Worm (Caenorhabditis elegans): Measurements from ENCODE around the gene flp-13.

The flp-13 gene

DNA sequence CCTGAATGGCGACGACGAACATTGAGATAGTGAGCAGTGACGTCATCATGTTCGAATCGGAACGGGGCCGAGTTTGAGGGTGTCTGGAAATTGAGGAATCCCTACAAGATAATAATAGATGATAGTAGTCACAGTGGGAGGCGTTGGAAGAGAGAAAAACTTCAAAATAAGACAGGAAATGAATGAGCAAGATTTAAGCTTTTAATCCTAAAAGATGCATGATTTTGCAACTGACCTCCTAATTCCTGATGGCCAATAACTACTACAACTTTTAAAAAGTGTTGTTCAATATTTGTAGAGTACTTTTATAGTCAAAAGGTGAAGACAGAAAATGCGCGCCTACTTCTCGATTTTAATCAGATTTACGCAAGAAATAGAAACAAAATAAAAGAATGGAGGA is at the start of gene flp-13:
Gene flp-13, minus strand, starts transcription at position 101 of the 400 bp plus-strand sequence.
- no peak for TF ChIP-seq ham-2 (GFP tag; optimal IDR thresholded peaks at IDR 0.05)
- TF ChIP-seq lin-32 (GFP tag; optimal IDR thresholded peaks at IDR 0.05) = no peak
- no peak for TF ChIP-seq nhr-2 (tag; optimal IDR thresholded peaks at IDR 0.05)
- no peak for TF ChIP-seq tbx-8 (GFP tag; optimal IDR thresholded peaks at IDR 0.05)

DNA sequence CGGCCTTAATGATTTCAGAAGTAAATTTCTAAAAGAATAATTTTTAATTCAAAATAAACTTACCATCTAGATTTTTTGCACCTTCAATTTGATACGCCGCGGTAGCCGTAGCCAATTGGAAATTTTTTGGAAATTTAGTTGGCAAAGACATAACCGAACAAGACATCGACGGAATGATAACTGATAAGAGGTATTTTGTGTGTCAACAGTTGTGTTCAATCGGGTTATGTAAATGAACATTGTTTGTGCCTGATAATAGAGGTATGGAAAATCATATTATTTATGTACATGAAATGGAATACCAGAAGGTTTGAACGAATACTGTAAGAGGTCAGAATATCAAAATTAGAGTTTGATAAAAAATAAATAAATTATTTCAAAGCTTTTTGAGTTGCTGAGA is 49.6 kb upstream of the flp-13 start, which contains the start of gene klo-1:
Gene klo-1, minus strand, starts transcription at position 388 of the 400 bp plus-strand sequence.
- TF ChIP-seq elt-1 (tag; optimal IDR thresholded peaks at IDR 0.05; ENCODE audit: borderline replicate concordance, insufficient read depth) = no peak
- TF ChIP-seq lsy-2 (tag; optimal IDR thresholded peaks at IDR 0.05) = no peak
- no peak for TF ChIP-seq nhr-2 (tag; optimal IDR thresholded peaks at IDR 0.05)
- no peak for TF ChIP-seq mep-1 (tag; optimal IDR thresholded peaks at IDR 0.05)
- no peak for TF ChIP-seq blmp-1 (tag; optimal IDR thresholded peaks at IDR 0.05)
- TF ChIP-seq sptf-1 (tag; optimal IDR thresholded peaks at IDR 0.05) = no peak

DNA sequence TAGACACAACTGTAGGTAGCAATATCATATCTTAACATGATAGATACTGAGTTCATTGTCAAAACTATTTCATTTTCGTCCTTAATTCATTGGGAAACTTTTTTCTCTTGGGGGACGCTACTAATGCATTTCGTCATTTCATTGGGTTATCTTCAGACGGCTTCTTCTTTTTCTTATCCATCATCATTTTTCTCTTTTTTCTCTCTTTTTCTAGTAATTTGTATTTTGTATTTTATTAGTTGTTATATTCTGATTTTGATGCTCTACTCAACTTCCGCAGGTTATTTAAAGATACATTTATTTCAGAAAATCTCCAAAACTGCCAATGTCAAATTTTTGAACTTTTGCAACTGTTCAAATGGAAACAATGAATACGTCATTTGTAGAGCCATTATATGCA is 45.3 kb upstream of the flp-13 start, which contains the start of gene npr-35:
Gene npr-35, plus strand, starts transcription at position 301 of the 400 bp plus-strand sequence.
- no peak for TF ChIP-seq ztf-11 (tag; optimal IDR thresholded peaks at IDR 0.05)
- TF ChIP-seq tbx-8 (GFP tag; optimal IDR thresholded peaks at IDR 0.05) = no peak
- no peak for TF ChIP-seq cnd-1 (tag; optimal IDR thresholded peaks at IDR 0.05)
- no peak for TF ChIP-seq hlh-1 (tag; optimal IDR thresholded peaks at IDR 0.05)
- no peak for TF ChIP-seq mls-2 (tag; optimal IDR thresholded peaks at IDR 0.05)
- TF ChIP-seq lsy-2 (tag; optimal IDR thresholded peaks at IDR 0.05) = no peak
- no peak for TF ChIP-seq lin-13 (tag; optimal IDR thresholded peaks at IDR 0.05)
- TF ChIP-seq blmp-1 (tag; optimal IDR thresholded peaks at IDR 0.05) = no peak
- TF ChIP-seq nhr-2 (tag; optimal IDR thresholded peaks at IDR 0.05) = no peak
- no peak for TF ChIP-seq ceh-43 (GFP tag; optimal IDR thresholded peaks at IDR 0.05)
- no peak for TF ChIP-seq sptf-1 (tag; optimal IDR thresholded peaks at IDR 0.05)
- TF ChIP-seq lin-32 (GFP tag; optimal IDR thresholded peaks at IDR 0.05) = no peak
- TF ChIP-seq nhr-237 (tag; optimal IDR thresholded peaks at IDR 0.05) = no peak
- no peak for TF ChIP-seq M03D4.4 (tag; optimal IDR thresholded peaks at IDR 0.05)
- TF ChIP-seq bed-3 (GFP tag; optimal IDR thresholded peaks at IDR 0.05) = no peak
- TF ChIP-seq unc-39 (tag; optimal IDR thresholded peaks at IDR 0.05) = no peak
- TF ChIP-seq elt-3 (tag; optimal IDR thresholded peaks at IDR 0.05) = no peak
- TF ChIP-seq sem-2 (GFP tag; optimal IDR thresholded peaks at IDR 0.05) = no peak
- TF ChIP-seq unc-120 (tag; optimal IDR thresholded peaks at IDR 0.05; ENCODE audit: poor library complexity, severe bottlenecking) = no peak
- no peak for TF ChIP-seq nhr-76 (tag; optimal IDR thresholded peaks at IDR 0.05)

DNA sequence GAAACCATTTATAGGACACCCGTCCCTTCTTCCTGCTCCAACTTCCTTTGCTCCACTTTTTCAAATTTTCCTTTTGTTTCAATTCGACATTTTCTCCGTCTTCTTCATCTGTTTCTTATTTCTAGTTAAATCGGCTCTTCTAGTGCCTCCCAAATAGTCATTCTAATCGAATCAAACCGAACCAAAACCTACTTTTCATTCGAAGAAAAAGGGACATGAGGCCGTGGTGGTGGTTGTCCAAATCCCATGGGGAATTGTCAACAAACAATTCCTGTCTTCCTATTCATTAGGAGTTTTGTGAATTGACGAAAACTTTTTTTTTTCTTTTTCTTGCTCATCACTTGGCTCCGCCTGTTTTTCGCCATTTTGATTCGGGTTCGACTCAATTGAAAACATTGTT is 38.4 kb upstream of the flp-13 start:
- TF ChIP-seq nhr-76 (tag; optimal IDR thresholded peaks at IDR 0.05) (no peak), ces-1 (GFP tag; optimal IDR thresholded peaks at IDR 0.05) (peak; percentile 50), sptf-1 (tag; optimal IDR thresholded peaks at IDR 0.05) (no peak)

DNA sequence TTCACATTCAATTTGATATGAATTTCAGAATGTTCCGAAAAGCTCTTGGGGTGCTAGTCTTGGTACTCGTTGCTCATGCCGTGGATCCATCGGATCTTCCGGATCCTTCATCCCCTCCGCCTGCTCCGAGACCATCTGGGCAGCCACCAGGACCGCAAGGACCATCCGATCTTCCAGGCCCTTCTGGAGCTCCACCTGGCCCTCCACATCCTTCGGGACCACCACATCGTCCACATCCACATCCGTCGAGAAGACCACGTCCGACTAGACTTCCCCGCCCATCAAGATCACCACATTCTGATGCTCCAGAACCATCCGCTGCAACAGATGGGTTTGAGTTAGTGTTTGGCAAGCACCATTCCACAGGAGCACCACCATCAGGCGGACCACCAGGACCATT is 36.4 kb upstream of the flp-13 start, which contains the start of gene clx-1:
Gene clx-1, plus strand, starts transcription at position 30 of the 400 bp plus-strand sequence.
- TF ChIP-seq bed-3 (GFP tag; optimal IDR thresholded peaks at IDR 0.05) (no peak), nhr-2 (tag; optimal IDR thresholded peaks at IDR 0.05) (no peak), mep-1 (tag; optimal IDR thresholded peaks at IDR 0.05) (no peak), hlh-1 (tag; optimal IDR thresholded peaks at IDR 0.05) (no peak), unc-62 (GFP tag; optimal IDR thresholded peaks at IDR 0.05) (no peak), snpc-4 (tag; optimal IDR thresholded peaks at IDR 0.05) (no peak), nhr-28 (tag; optimal IDR thresholded peaks at IDR 0.05) (no peak), drap-1 (GFP tag; optimal IDR thresholded peaks at IDR 0.05) (no peak), ztf-11 (tag; optimal IDR thresholded peaks at IDR 0.05) (no peak), tbx-8 (GFP tag; optimal IDR thresholded peaks at IDR 0.05) (no peak), pha-4 (tag; optimal IDR thresholded peaks at IDR 0.05) (no peak), sptf-1 (tag; optimal IDR thresholded peaks at IDR 0.05) (no peak), nhr-237 (tag; optimal IDR thresholded peaks at IDR 0.05) (no peak), cnd-1 (tag; optimal IDR thresholded peaks at IDR 0.05) (no peak), mls-2 (tag; optimal IDR thresholded peaks at IDR 0.05) (no peak), lin-13 (tag; optimal IDR thresholded peaks at IDR 0.05) (no peak)

DNA sequence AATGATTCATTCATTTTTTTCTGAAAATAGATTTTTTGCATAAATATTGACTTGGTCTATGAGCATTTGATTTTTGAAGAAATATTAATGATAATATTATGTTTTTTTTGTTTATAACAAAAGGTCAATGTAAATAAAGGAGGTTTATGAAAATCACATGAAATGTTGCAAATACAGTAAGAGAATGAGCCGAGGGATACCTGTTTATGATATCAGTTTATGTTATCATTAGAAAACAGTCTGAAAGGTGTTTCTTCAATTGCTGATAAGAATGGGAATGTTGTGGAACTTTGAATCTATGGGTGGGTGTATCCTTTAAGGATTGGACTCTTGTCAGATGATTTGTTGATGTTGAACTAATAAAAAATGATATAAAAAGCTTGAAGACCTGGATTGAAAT is 36.0 kb upstream of the flp-13 start:
- TF ChIP-seq ceh-83 (GFP tag; optimal IDR thresholded peaks at IDR 0.05) (no peak), ceh-39 (tag; optimal IDR thresholded peaks at IDR 0.05) (no peak), nhr-237 (tag; optimal IDR thresholded peaks at IDR 0.05) (no peak), nhr-12 (tag; optimal IDR thresholded peaks at IDR 0.05) (no peak), unc-39 (tag; optimal IDR thresholded peaks at IDR 0.05) (no peak)
